Fruit fly (Drosophila melanogaster) whole organism, embryonic: ENCODE results near the gene CG6749.

ENCODE experiments used
- ATbp ChIP-seq: fragments of 200-800 bp; sonication (Bioruptor generic); optimal IDR thresholded peaks from 2 replicates; lab custom pipeline; 2017; ENCODE audit warnings: missing biosample characterization, mild to moderate bottlenecking, missing genetic modification characterization, missing genetic modification reagents
- Asciz ChIP-seq: fragments of 200-800 bp; sonication (Bioruptor generic); optimal IDR thresholded peaks from 2 replicates; lab custom pipeline; 2017; ENCODE audit warnings: missing biosample characterization, mild to moderate bottlenecking, missing genetic modification characterization, missing genetic modification reagents
- Blimp-1 ChIP-seq: fragments of 200-800 bp; sonication (Bioruptor generic); optimal IDR thresholded peaks from 3 replicates; lab custom pipeline; 2018; ENCODE audit warnings: missing biosample characterization, missing genetic modification characterization, mild to moderate bottlenecking, moderate library complexity, missing genetic modification reagents
- BtbVII ChIP-seq: fragments of 200-800 bp; sonication (Bioruptor generic); optimal IDR thresholded peaks from 3 replicates; lab custom pipeline; 2017; ENCODE audit warnings: missing biosample characterization, mild to moderate bottlenecking, missing genetic modification characterization
- CG10979 ChIP-seq: fragments of 200-800 bp; sonication (Bioruptor generic); optimal IDR thresholded peaks from 2 replicates; lab custom pipeline; 2018; ENCODE audit warnings: missing biosample characterization, mild to moderate bottlenecking, missing genetic modification characterization, moderate library complexity
- CG11456 ChIP-seq: fragments of 200-800 bp; sonication (Bioruptor generic); IDR thresholded peaks from 3 replicates; pipeline ENCODE4 v1.3.6; 2022; ENCODE audit warnings: missing biosample characterization, missing genetic modification characterization
- CG11504 ChIP-seq: fragments of 200-800 bp; sonication (Bioruptor generic); optimal IDR thresholded peaks from 3 replicates; lab custom pipeline; 2019; ENCODE audit warnings: missing biosample characterization, mild to moderate bottlenecking, missing genetic modification characterization, moderate library complexity
- CG11695 ChIP-seq: fragments of 200-800 bp; sonication (Bioruptor generic); IDR thresholded peaks from 3 replicates; pipeline ENCODE4 v1.3.6; 2022; ENCODE audit warnings: missing biosample characterization, missing genetic modification characterization
- CG12071 ChIP-seq: fragments of 200-800 bp; sonication (Bioruptor generic); optimal IDR thresholded peaks from 3 replicates; lab custom pipeline; 2018; ENCODE audit warnings: missing biosample characterization, mild to moderate bottlenecking, missing genetic modification characterization
- CG14014 ChIP-seq: fragments of 200-800 bp; sonication (Bioruptor generic); IDR thresholded peaks from 2 replicates; pipeline ENCODE4 v1.3.6; 2022; ENCODE audit warnings: missing biosample characterization, missing genetic modification characterization
- CG14667 ChIP-seq: fragments of 200-800 bp; sonication (Bioruptor generic); IDR thresholded peaks from 2 replicates; pipeline ENCODE4 v1.3.6; 2022; ENCODE audit warnings: missing biosample characterization, missing genetic modification characterization
- CG15696 ChIP-seq: fragments of 200-800 bp; sonication (Bioruptor generic); optimal IDR thresholded peaks from 2 replicates; lab custom pipeline; 2019; ENCODE audit warnings: missing biosample characterization, mild to moderate bottlenecking, missing genetic modification characterization, moderate library complexity
- CG16863 ChIP-seq: fragments of 200-800 bp; sonication (Bioruptor generic); optimal IDR thresholded peaks from 3 replicates; lab custom pipeline; 2016; ENCODE audit warnings: missing biosample characterization, missing genetic modification characterization
- CG17359 ChIP-seq: fragments of 200-800 bp; sonication (Bioruptor generic); optimal IDR thresholded peaks from 3 replicates; lab custom pipeline; 2018; ENCODE audit warnings: missing biosample characterization, mild to moderate bottlenecking, missing genetic modification characterization, moderate library complexity
- CG17361 ChIP-seq: fragments of 200-800 bp; sonication (Bioruptor generic); IDR thresholded peaks from 3 replicates; pipeline ENCODE4 v1.3.6; 2022; ENCODE audit warnings: missing biosample characterization, missing genetic modification characterization
- CG17568 ChIP-seq: fragments of 200-800 bp; sonication (Bioruptor generic); optimal IDR thresholded peaks from 2 replicates; lab custom pipeline; 2018; ENCODE audit warnings: missing biosample characterization, mild to moderate bottlenecking, missing genetic modification characterization, moderate library complexity
- CG17829 ChIP-seq: fragments of 200-800 bp; optimal IDR thresholded peaks from 2 replicates; lab custom pipeline; 2019; ENCODE audit warnings: missing biosample characterization, mild to moderate bottlenecking, missing genetic modification characterization, moderate library complexity
- CG18262 ChIP-seq: fragments of 200-800 bp; optimal IDR thresholded peaks from 3 replicates; lab custom pipeline; 2019; ENCODE audit warnings: missing biosample characterization, mild to moderate bottlenecking, missing genetic modification characterization, moderate library complexity
- CG18619 ChIP-seq: fragments of 200-800 bp; sonication (Bioruptor generic); optimal IDR thresholded peaks from 3 replicates; lab custom pipeline; 2017; ENCODE audit warnings: missing biosample characterization, mild to moderate bottlenecking, missing genetic modification characterization
- CG30403 ChIP-seq: fragments of 200-800 bp; sonication (Bioruptor generic); optimal IDR thresholded peaks from 3 replicates; lab custom pipeline; 2016; ENCODE audit warnings: missing biosample characterization, missing genetic modification characterization
- CG3281 ChIP-seq: fragments of 200-800 bp; sonication (Bioruptor generic); optimal IDR thresholded peaks from 3 replicates; lab custom pipeline; 2017; ENCODE audit warnings: missing biosample characterization, mild to moderate bottlenecking, missing genetic modification characterization
- CG5953 ChIP-seq: fragments of 200-800 bp; sonication (Bioruptor generic); IDR thresholded peaks from 2 replicates; pipeline ENCODE4 v1.3.6; 2022; ENCODE audit warnings: missing biosample characterization, missing genetic modification characterization
- CG6689 ChIP-seq: fragments of 200-800 bp; sonication (Bioruptor generic); IDR thresholded peaks from 2 replicates; pipeline ENCODE4 v1.3.6; 2022; ENCODE audit warnings: missing biosample characterization, missing genetic modification characterization
- CkIIα-i1 ChIP-seq: fragments of 200-800 bp; sonication (Bioruptor generic); IDR thresholded peaks from 2 replicates; pipeline ENCODE4 v1.3.6; 2022; ENCODE audit warnings: missing biosample characterization, missing genetic modification characterization
- Dek ChIP-seq: fragments of 200-800 bp; sonication (Bioruptor generic); optimal IDR thresholded peaks from 3 replicates; lab custom pipeline; 2019; ENCODE audit warnings: missing biosample characterization, mild to moderate bottlenecking, missing genetic modification characterization, moderate library complexity
- Drgx ChIP-seq: fragments of 200-800 bp; sonication (Bioruptor generic); IDR thresholded peaks from 2 replicates; pipeline ENCODE4 v1.3.6; 2022; ENCODE audit warnings: missing biosample characterization, missing genetic modification characterization
- E2f1 ChIP-seq: fragments of 200-800 bp; sonication (Bioruptor generic); IDR thresholded peaks from 2 replicates; pipeline ENCODE4 v1.3.6; 2022; ENCODE audit warnings: missing biosample characterization, missing genetic modification characterization
- Fer1 ChIP-seq: fragments of 200-800 bp; sonication (Bioruptor generic); optimal IDR thresholded peaks from 2 replicates; lab custom pipeline; 2017; ENCODE audit warnings: missing biosample characterization, mild to moderate bottlenecking, missing genetic modification characterization
- Gug ChIP-seq: fragments of 200-800 bp; sonication (Bioruptor generic); IDR thresholded peaks from 4 replicates; pipeline ENCODE4 v1.3.6; 2022; ENCODE audit warnings: missing biosample characterization, missing genetic modification characterization
- Hmr ChIP-seq: fragments of 200-800 bp; sonication (Bioruptor generic); optimal IDR thresholded peaks from 3 replicates; lab custom pipeline; 2017; ENCODE audit warnings: mild to moderate bottlenecking, missing biosample characterization, missing genetic modification reagents, missing genetic modification characterization
- Myb ChIP-seq: fragments of 200-800 bp; sonication (Bioruptor generic); optimal IDR thresholded peaks from 2 replicates; lab custom pipeline; 2016; ENCODE audit warnings: missing biosample characterization, missing genetic modification characterization
- Opbp ChIP-seq: fragments of 200-800 bp; sonication (Bioruptor generic); IDR thresholded peaks from 3 replicates; pipeline ENCODE4 v1.3.6; 2022; ENCODE audit warnings: missing biosample characterization, missing genetic modification characterization; ENCODE audit not compliant: partially characterized antibody
- Sox102F ChIP-seq: fragments of 200-800 bp; sonication (Bioruptor generic); optimal IDR thresholded peaks from 2 replicates; lab custom pipeline; 2018; ENCODE audit warnings: missing biosample characterization, mild to moderate bottlenecking, missing genetic modification characterization, moderate library complexity
- Spps ChIP-seq: fragments of 200-800 bp; sonication (Bioruptor generic); optimal IDR thresholded peaks from 2 replicates; lab custom pipeline; 2018; ENCODE audit warnings: missing biosample characterization, mild to moderate bottlenecking, missing genetic modification characterization
- Xrp1 ChIP-seq: fragments of 200-800 bp; sonication (Bioruptor generic); IDR thresholded peaks from 2 replicates; pipeline ENCODE4 v1.3.6; 2022; ENCODE audit warnings: missing biosample characterization, missing genetic modification characterization
- br ChIP-seq: fragments of >200 bp; optimal IDR thresholded peaks from 2 replicates; lab custom pipeline; 2017
- chinmo ChIP-seq: fragments of 200-800 bp; sonication (Bioruptor generic); IDR thresholded peaks from 4 replicates; pipeline ENCODE4 v1.3.6; 2022; ENCODE audit warnings: missing biosample characterization, missing genetic modification characterization; ENCODE audit not compliant: partially characterized antibody
- crc ChIP-seq: fragments of 200-800 bp; sonication (Bioruptor generic); optimal IDR thresholded peaks from 2 replicates; lab custom pipeline; 2016; ENCODE audit warnings: missing biosample characterization, missing genetic modification characterization
- cwo ChIP-seq: fragments of 200-800 bp; sonication (Bioruptor generic); optimal IDR thresholded peaks from 3 replicates; lab custom pipeline; 2017; ENCODE audit warnings: missing biosample characterization, missing genetic modification characterization, mild to moderate bottlenecking, moderate library complexity, missing genetic modification reagents
- ewg ChIP-seq: fragments of 200-800 bp; sonication (Bioruptor generic); optimal IDR thresholded peaks from 3 replicates; lab custom pipeline; 2017; ENCODE audit warnings: mild to moderate bottlenecking, missing biosample characterization, missing genetic modification reagents, missing genetic modification characterization
- eyg ChIP-seq: fragments of 200-800 bp; sonication (Bioruptor generic); optimal IDR thresholded peaks from 3 replicates; lab custom pipeline; 2016; ENCODE audit warnings: missing biosample characterization, missing genetic modification characterization
- fd102C ChIP-seq: fragments of 200-800 bp; sonication (Bioruptor generic); optimal IDR thresholded peaks from 2 replicates; lab custom pipeline; 2018; ENCODE audit warnings: missing biosample characterization, mild to moderate bottlenecking, missing genetic modification characterization, moderate library complexity
- hb ChIP-seq: fragments of 200-800 bp; sonication (Bioruptor generic); IDR thresholded peaks from 3 replicates; pipeline ENCODE4 v1.3.6; 2022; ENCODE audit warnings: missing biosample characterization, missing genetic modification characterization; ENCODE audit not compliant: partially characterized antibody
- hkb ChIP-seq, 2 experiments: fragments of 200-800 bp in 1 of 2; fragments of >200 bp in 1 of 2; sonication (Bioruptor generic) in 1 of 2; IDR thresholded peaks in 1 of 2; optimal IDR thresholded peaks in 1 of 2; 2 replicates each; pipeline versions ENCODE4 v1.3.6 to Lab custom; 2017 to 2022; ENCODE audit warnings: missing biosample characterization in 1 of 2, missing genetic modification characterization in 1 of 2
- jing ChIP-seq: fragments of 200-800 bp; sonication (Bioruptor generic); optimal IDR thresholded peaks from 2 replicates; lab custom pipeline; 2018; ENCODE audit warnings: missing biosample characterization, mild to moderate bottlenecking, missing genetic modification characterization
- lab ChIP-seq: fragments of 200-800 bp; sonication (Bioruptor generic); optimal IDR thresholded peaks from 3 replicates; lab custom pipeline; 2017; ENCODE audit warnings: missing biosample characterization, missing genetic modification characterization, mild to moderate bottlenecking, moderate library complexity, missing genetic modification reagents
- so ChIP-seq: fragments of 200-800 bp; sonication (Bioruptor generic); IDR thresholded peaks from 3 replicates; pipeline ENCODE4 v1.3.6; 2022; ENCODE audit warnings: missing biosample characterization, missing genetic modification characterization
- tll ChIP-seq, 2 experiments: fragments of 200-800 bp in 1 of 2; fragments of >200 bp in 1 of 2; sonication (Bioruptor generic) in 1 of 2; optimal IDR thresholded peaks; 2 replicates each; lab custom pipeline; 2017 to 2019; ENCODE audit warnings: missing biosample characterization in 2 of 2, missing genetic modification characterization in 2 of 2, mild to moderate bottlenecking in 1 of 2, moderate library complexity in 1 of 2
- unpg ChIP-seq: fragments of 200-800 bp; sonication (Bioruptor generic); optimal IDR thresholded peaks from 3 replicates; lab custom pipeline; 2018; ENCODE audit warnings: missing biosample characterization, mild to moderate bottlenecking, missing genetic modification characterization, moderate library complexity
- zen ChIP-seq: fragments of 200-800 bp; sonication (Bioruptor generic); optimal IDR thresholded peaks from 3 replicates; lab custom pipeline; 2018; ENCODE audit warnings: missing biosample characterization, mild to moderate bottlenecking, missing genetic modification characterization, moderate library complexity

Gene CG6749

DNA sequence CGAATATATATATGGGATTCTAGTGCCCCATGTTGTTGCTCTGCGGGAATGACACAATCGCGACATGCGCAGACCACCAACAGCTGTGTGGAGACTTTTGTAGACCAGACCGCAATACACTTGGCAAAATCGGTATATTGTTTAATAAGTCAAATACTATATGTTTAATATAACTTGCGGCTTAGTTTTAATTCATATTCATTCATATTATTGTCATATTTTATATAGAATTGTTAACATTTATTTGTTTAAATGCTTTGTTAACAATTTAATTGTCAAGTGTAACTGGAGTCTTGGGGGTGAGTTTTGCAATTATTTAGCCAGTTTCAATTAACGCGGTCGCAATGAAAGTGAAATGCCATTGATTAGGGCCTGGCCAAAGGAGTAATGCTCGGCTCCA lies 6.0 kb upstream of the CG6749 start:
- no peak for TF ChIP-seq CG15696 (tag; lab: Kevin White, UChicago)
- peak; percentile 5 for TF ChIP-seq BtbVII (GFP tag; lab: Kevin White, UChicago)
- peak; percentile 33 for TF ChIP-seq unpg
- peak; percentile 40 for TF ChIP-seq CG17829
- peak; percentile 65 for TF ChIP-seq CG17361 (GFP tag; lab: Robert Waterston, UW)
- TF ChIP-seq br = no peak
- TF ChIP-seq CkIIα-i1 = no peak
- TF ChIP-seq CG6689 (GFP tag; lab: Robert Waterston, UW) = peak; percentile 60
- TF ChIP-seq E2f1 (GFP tag; lab: Robert Waterston, UW) = peak; percentile 35; the same call in 1 of the 2 replicates
- peak; percentile 6 for TF ChIP-seq CG3281 (GFP tag; lab: Kevin White, UChicago)
- TF ChIP-seq CG14014 = no peak
- no peak for TF ChIP-seq hb (GFP tag; lab: Robert Waterston, UW)
- peak; percentile 26 for TF ChIP-seq cwo
- TF ChIP-seq so (GFP tag; lab: Robert Waterston, UW) = no peak
- TF ChIP-seq Blimp-1 (GFP tag; lab: Kevin White, UChicago) = peak; percentile 20
- no peak for TF ChIP-seq Opbp (GFP tag; lab: Robert Waterston, UW)
- peak; percentile 40 for TF ChIP-seq CG30403
- no peak for TF ChIP-seq CG17568 (GFP tag; lab: Kevin White, UChicago)
- no peak for TF ChIP-seq CG11456
- no peak for TF ChIP-seq Spps (tag; lab: Kevin White, UChicago)
- no peak for TF ChIP-seq zen (tag; lab: Kevin White, UChicago)
- no peak for TF ChIP-seq CG5953
- TF ChIP-seq Myb (GFP tag; lab: Kevin White, UChicago) = no peak
- peak; percentile 13 for TF ChIP-seq lab
- TF ChIP-seq Xrp1 (GFP tag; lab: Robert Waterston, UW) = peak; percentile 17; the same call in 1 of the 2 replicates
- TF ChIP-seq crc = no peak
- peak; percentile 16 for TF ChIP-seq Asciz
- TF ChIP-seq Hmr (GFP tag; lab: Kevin White, UChicago) = peak; percentile 46
- peak; percentile 23 for TF ChIP-seq Dek
- TF ChIP-seq ewg (GFP tag; lab: Kevin White, UChicago) = peak; percentile 57
- peak; percentile 23 for TF ChIP-seq ATbp (GFP tag; lab: Kevin White, UChicago)
- TF ChIP-seq CG14667 = no peak
- TF ChIP-seq jing (GFP tag; lab: Kevin White, UChicago) = no peak
- peak; percentile 8 for TF ChIP-seq Sox102F
- TF ChIP-seq CG12071 (GFP tag; lab: Kevin White, UChicago) = peak; percentile 12
- peak; percentile 4 for TF ChIP-seq CG10979 (tag; lab: Kevin White, UChicago)
- TF ChIP-seq CG11504 (tag; lab: Kevin White, UChicago) = peak; percentile 51
- no peak for TF ChIP-seq CG16863
- TF ChIP-seq CG18619 (GFP tag; lab: Kevin White, UChicago) = no peak
- TF ChIP-seq chinmo (GFP tag; lab: Robert Waterston, UW) = no peak
- peak; percentile 28 for TF ChIP-seq CG17359
- TF ChIP-seq hkb (optimal IDR thresholded peaks at IDR 0.05; lab: Kevin White, UChicago) = no peak
- TF ChIP-seq hkb (GFP tag; IDR thresholded peaks at IDR 0.05; lab: Robert Waterston, UW) = peak; percentile 36; the same call in 1 of the 2 replicates
- TF ChIP-seq eyg = no peak
- TF ChIP-seq CG11695 (GFP tag; lab: Robert Waterston, UW) = peak; percentile 29; the same call in 1 of the 3 replicates
- peak; percentile 46 for TF ChIP-seq CG18262 (tag; lab: Kevin White, UChicago)
- TF ChIP-seq fd102C (GFP tag; lab: Kevin White, UChicago) = no peak
- TF ChIP-seq tll (GFP tag; optimal IDR thresholded peaks at IDR 0.05; lab: Kevin White, UChicago) = no peak
- no peak for TF ChIP-seq Gug (GFP tag; lab: Robert Waterston, UW)
- peak; percentile 25 for TF ChIP-seq Fer1 (GFP tag; lab: Kevin White, UChicago)
- peak; percentile 70 for TF ChIP-seq Drgx (GFP tag; lab: Robert Waterston, UW)
